Worm (Caenorhabditis elegans) whole organism, L4/young adult: Measurements from ENCODE around the gene fbxa-36.

Source experiments
- W03F9.2 ChIP-seq: fragments of 150-350 bp; optimal IDR thresholded peaks from 2 replicates; lab custom pipeline; 2014; ENCODE audit warnings: missing biosample characterization, missing genetic modification characterization
- dao-5 ChIP-seq: sonication (generic microtip); optimal IDR thresholded peaks from 2 replicates; lab custom pipeline; 2016; ENCODE audit warnings: missing genotype, missing genetic modification characterization, moderate library complexity, missing compliant biosample characterization
- him-1 ChIP-seq: sonication (generic microtip); optimal IDR thresholded peaks from 2 replicates; lab custom pipeline; 2016; ENCODE audit warnings: missing genotype, missing genetic modification reagents, missing genetic modification characterization, missing compliant biosample characterization

DNA sequence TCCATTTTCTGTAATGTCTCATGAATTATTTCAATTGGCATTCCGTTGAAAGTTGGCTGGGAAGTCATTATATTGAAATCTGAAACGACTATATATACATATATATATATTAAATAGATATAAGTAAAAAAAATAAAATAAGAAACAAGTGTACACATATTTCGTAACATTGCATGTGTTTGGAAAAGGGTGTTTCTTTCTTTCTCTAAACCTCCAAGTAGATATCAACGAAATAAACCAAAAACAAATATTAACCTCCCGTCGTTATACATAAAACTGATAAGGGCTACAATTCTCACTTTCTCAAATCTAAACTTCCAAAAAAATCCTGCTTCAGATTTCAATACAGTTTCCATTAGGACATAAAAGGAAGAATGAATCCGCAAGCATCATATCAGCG is 15.2 kb upstream of the fbxa-36 start, which contains the start of gene fbxa-79:
- no peak for TF ChIP-seq dao-5
- no peak for TF ChIP-seq W03F9.2 (tag; lab: Kevin White, UChicago)
- no peak for TF ChIP-seq him-1
